Worm (Caenorhabditis elegans): ENCODE measurements around the gene T22B2.1.
A peak's percentile ranks its signal among the peaks of the same experiment; 100 is the strongest.

Gene T22B2.1

DNA sequence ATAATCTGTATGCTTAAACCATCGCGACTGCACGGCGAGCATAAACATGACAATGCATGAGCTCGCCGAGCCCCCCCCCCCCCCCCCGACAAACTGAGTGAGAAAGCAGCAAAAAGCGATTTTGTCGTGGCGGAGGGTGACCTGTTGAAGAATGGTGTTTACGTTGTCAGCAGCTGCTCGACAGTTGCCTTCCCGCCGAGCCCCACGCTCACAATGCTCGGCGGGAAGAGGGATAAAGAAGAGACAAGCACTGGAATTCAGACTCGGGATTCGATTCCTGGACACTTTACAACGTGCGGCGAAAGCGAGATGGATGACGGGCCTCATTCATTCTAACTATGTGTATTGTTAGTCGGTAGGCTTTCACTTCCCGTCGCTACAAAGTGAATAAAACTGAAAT, 25.2 kb upstream of the T22B2.1 start:
- TF ChIP-seq lin-11 (tag; optimal IDR thresholded peaks at IDR 0.05) (no peak), sma-9 (GFP tag; optimal IDR thresholded peaks at IDR 0.05) (peak; percentile 46), sma-9 (tag; optimal IDR thresholded peaks at IDR 0.05) (no peak), unc-55 (GFP tag; optimal IDR thresholded peaks at IDR 0.05) (peak; percentile 1), unc-39 (tag; optimal IDR thresholded peaks at IDR 0.05) (no peak), mbf-1 (tag; optimal IDR thresholded peaks at IDR 0.05) (no peak), F13H6.1 (tag; optimal IDR thresholded peaks at IDR 0.05) (peak; percentile 38), nhr-6 (tag; optimal IDR thresholded peaks at IDR 0.05) (no peak), blmp-1 (tag; optimal IDR thresholded peaks at IDR 0.05; ENCODE audit: insufficient read depth) (no peak), sma-3 (GFP tag; optimal IDR thresholded peaks at IDR 0.05) (no peak), aly-2 (tag; optimal IDR thresholded peaks at IDR 0.05) (no peak), alr-1 (tag; optimal IDR thresholded peaks at IDR 0.05) (no peak), nhr-129 (tag; optimal IDR thresholded peaks at IDR 0.05) (peak; percentile 27), ceh-16 (tag; optimal IDR thresholded peaks at IDR 0.05) (no peak), lin-39 (tag; optimal IDR thresholded peaks at IDR 0.05) (no peak)

DNA sequence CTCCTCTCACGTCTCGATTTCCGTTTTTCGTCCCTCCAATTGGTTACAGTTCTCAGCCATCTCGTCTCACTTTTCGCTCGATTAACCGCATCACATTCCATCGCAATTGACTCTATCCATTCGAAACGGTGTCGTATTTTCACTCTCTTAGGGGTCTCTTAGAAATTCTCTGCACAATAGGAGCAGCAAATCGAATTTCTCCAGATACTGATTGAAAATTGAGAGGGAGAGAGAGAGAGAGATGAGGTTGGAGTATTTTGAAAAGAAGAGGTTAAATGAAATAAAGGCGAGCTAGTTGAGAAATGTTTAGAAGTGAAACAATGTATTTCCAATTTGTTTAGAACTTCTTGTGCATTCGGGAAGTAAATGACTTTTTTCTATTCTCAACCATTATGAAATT, 24.5 kb upstream of the T22B2.1 start:
- no peak for TF ChIP-seq ceh-16 (tag; optimal IDR thresholded peaks at IDR 0.05)
- TF ChIP-seq aly-2 (tag; optimal IDR thresholded peaks at IDR 0.05), result no peak
- no peak for TF ChIP-seq elt-3 (tag; optimal IDR thresholded peaks at IDR 0.05)
- TF ChIP-seq blmp-1 (tag; optimal IDR thresholded peaks at IDR 0.05; ENCODE audit: insufficient read depth), result no peak
- TF ChIP-seq nhr-6 (tag; optimal IDR thresholded peaks at IDR 0.05), result no peak
- no peak for TF ChIP-seq dmd-4 (tag; optimal IDR thresholded peaks at IDR 0.05)
- no peak for TF ChIP-seq lsy-2 (tag; optimal IDR thresholded peaks at IDR 0.05)
- no peak for TF ChIP-seq C34F6.9 (tag; optimal IDR thresholded peaks at IDR 0.05)
- TF ChIP-seq nhr-77 (tag; optimal IDR thresholded peaks at IDR 0.05), result no peak
- TF ChIP-seq ztf-11 (tag; optimal IDR thresholded peaks at IDR 0.05), result no peak
- TF ChIP-seq lin-39 (tag; optimal IDR thresholded peaks at IDR 0.05), result no peak
- no peak for TF ChIP-seq nhr-23 (tag; optimal IDR thresholded peaks at IDR 0.05)
- TF ChIP-seq nhr-11 (tag; optimal IDR thresholded peaks at IDR 0.05), result no peak
- TF ChIP-seq sem-4 (tag; optimal IDR thresholded peaks at IDR 0.05), result no peak
- TF ChIP-seq crh-2 (tag; optimal IDR thresholded peaks at IDR 0.05), result no peak
- no peak for TF ChIP-seq lin-11 (tag; optimal IDR thresholded peaks at IDR 0.05)

DNA sequence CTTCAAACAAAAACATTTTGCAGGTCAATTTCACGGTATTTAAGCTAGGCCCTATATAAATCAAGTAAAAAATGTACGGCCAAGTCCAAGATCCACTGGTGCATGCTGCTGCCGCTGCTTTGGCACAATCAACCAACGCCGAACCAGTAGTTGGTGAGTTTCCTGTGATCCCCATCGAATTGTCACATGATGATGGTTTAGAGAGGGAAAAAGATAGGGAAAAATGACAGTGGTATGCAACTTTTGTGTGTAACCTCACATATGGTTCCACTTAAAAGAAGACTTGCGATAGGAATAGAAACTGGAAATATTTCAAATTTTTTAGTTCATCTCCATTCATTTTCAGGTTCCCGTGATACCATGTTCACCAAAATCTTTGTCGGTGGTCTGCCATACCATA, 21.3 kb upstream of the T22B2.1 start, which contains the start of gene sup-12:
Gene sup-12, plus strand, starts transcription at position 17 of the 400 bp plus-strand sequence.
- no peak for TF ChIP-seq crh-2 (tag; optimal IDR thresholded peaks at IDR 0.05)
- no peak for TF ChIP-seq nhr-10 (tag; optimal IDR thresholded peaks at IDR 0.05)
- no peak for TF ChIP-seq skn-1 (tag; optimal IDR thresholded peaks at IDR 0.05)
- TF ChIP-seq nhr-237 (tag; optimal IDR thresholded peaks at IDR 0.05), result no peak
- no peak for TF ChIP-seq ceh-16 (tag; optimal IDR thresholded peaks at IDR 0.05)
- no peak for TF ChIP-seq sma-3 (GFP tag; optimal IDR thresholded peaks at IDR 0.05)
- no peak for TF ChIP-seq egl-27 (tag; optimal IDR thresholded peaks at IDR 0.05)
- TF ChIP-seq nhr-129 (tag; optimal IDR thresholded peaks at IDR 0.05), result no peak
- no peak for TF ChIP-seq ceh-82 (tag; optimal IDR thresholded peaks at IDR 0.05)
- no peak for TF ChIP-seq alr-1 (tag; optimal IDR thresholded peaks at IDR 0.05)

DNA sequence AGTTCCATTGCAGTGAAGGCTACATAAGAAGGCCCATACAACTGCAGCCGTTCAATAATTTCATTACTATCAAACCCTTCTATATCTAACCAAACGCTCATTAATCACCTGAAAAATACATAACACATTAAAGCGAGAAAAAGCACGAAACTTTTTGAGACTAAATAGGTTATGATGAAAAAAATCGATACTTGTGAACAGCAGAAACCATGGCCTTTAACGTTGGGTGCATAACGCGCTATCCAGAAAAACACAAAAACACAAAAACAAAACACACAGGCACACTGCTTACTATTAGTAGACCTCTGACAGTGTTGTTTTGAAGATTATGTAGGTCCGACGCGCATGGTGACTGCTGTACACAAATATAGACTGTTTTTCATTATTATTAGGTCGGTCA, 14.6 kb upstream of the T22B2.1 start, which contains the start of gene T22B2.5:
Gene T22B2.5, minus strand, starts transcription at position 101 of the 400 bp plus-strand sequence.
- TF ChIP-seq nhr-10 (tag; optimal IDR thresholded peaks at IDR 0.05) (no peak), lin-13 (GFP tag; optimal IDR thresholded peaks at IDR 0.05) (no peak), ztf-11 (tag; optimal IDR thresholded peaks at IDR 0.05) (no peak), Y55F3AM.14 (GFP tag; optimal IDR thresholded peaks at IDR 0.05) (no peak), R02D3.7 (tag; optimal IDR thresholded peaks at IDR 0.05) (no peak), C34F6.9 (tag; optimal IDR thresholded peaks at IDR 0.05) (no peak), fos-1 (tag; optimal IDR thresholded peaks at IDR 0.05) (no peak), nhr-21 (tag; optimal IDR thresholded peaks at IDR 0.05) (no peak), unc-55 (GFP tag; optimal IDR thresholded peaks at IDR 0.05) (no peak), elt-3 (tag; optimal IDR thresholded peaks at IDR 0.05) (no peak)

DNA sequence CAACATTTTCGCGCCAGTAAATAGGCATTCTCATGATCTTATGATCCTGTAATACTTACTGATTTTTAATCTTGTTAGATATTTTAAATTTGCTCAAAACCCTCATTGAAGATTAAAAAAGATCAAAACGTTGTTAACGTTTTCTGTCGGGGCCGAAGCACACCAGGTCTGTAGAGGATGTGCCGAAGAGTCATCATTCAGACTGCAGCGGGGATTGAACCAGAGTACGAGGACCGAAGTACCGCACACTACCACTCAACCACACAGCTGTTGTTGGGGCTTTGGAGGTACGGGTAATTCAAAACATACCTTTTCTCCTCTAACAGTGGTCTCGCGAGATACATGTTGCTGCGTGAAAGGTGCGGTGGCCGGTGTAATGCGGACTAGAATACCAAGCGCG, 11.6 kb upstream of the T22B2.1 start:
- TF ChIP-seq zag-1 (tag; optimal IDR thresholded peaks at IDR 0.05) (no peak), ceh-82 (tag; optimal IDR thresholded peaks at IDR 0.05) (no peak), nhr-129 (tag; optimal IDR thresholded peaks at IDR 0.05) (peak; percentile 25)
